Worm (Caenorhabditis elegans): Measurements from ENCODE around the gene ver-1.

DNA sequence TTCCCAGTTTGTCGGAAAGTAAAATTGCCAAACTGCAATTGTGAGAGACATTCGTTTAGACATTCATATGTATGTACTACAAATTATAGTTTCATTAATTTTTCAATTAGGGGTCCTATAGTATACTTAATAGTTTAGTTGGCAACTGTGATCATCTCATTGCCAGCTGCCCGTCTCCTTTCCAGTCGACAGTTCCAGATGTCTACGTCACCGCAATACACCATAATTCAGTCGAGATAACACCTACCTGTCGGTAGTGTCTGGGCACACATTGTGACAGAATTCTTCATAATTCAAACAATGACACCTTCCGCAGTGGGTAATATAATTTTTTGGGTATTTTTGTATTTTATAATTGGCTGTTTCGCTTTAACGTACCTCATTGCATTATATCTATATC lies 16.9 kb downstream of the ver-1 start, which contains the start of gene F40G9.19:
- TF ChIP-seq unc-62 (GFP tag; optimal IDR thresholded peaks at IDR 0.05): no peak
- no peak for TF ChIP-seq flh-1 (GFP tag; optimal IDR thresholded peaks at IDR 0.05)
- no peak for TF ChIP-seq nhr-237 (tag; optimal IDR thresholded peaks at IDR 0.05)
- no peak for TF ChIP-seq elt-3 (tag; optimal IDR thresholded peaks at IDR 0.05)
- no peak for TF ChIP-seq nhr-28 (tag; optimal IDR thresholded peaks at IDR 0.05)
